Fruit fly (Drosophila melanogaster) whole organism, embryonic: ENCODE results near the gene CG32278.

ENCODE experiments used
- ATbp ChIP-seq: fragments of 200-800 bp; sonication (Bioruptor generic); optimal IDR thresholded peaks from 2 replicates; lab custom pipeline; 2017; ENCODE audit warnings: missing biosample characterization, mild to moderate bottlenecking, missing genetic modification characterization, missing genetic modification reagents
- CG10147 ChIP-seq: fragments of 200-800 bp; sonication (Bioruptor generic); optimal IDR thresholded peaks from 2 replicates; lab custom pipeline; 2019; ENCODE audit warnings: missing biosample characterization, mild to moderate bottlenecking, missing genetic modification characterization, moderate library complexity
- CG10209 ChIP-seq: fragments of 200-800 bp; sonication (Bioruptor generic); optimal IDR thresholded peaks from 3 replicates; lab custom pipeline; 2017; ENCODE audit warnings: missing biosample characterization, mild to moderate bottlenecking, missing genetic modification characterization, missing genetic modification reagents
- CG12236 ChIP-seq: fragments of 200-800 bp; sonication (Bioruptor generic); optimal IDR thresholded peaks from 2 replicates; lab custom pipeline; 2016; ENCODE audit warnings: missing biosample characterization, missing genetic modification characterization
- CG14441 ChIP-seq: fragments of 200-800 bp; sonication (Bioruptor generic); IDR thresholded peaks from 2 replicates; pipeline ENCODE4 v1.3.6; 2022; ENCODE audit warnings: missing biosample characterization, missing genetic modification characterization
- CG1529 ChIP-seq: fragments of 200-800 bp; sonication (Bioruptor generic); optimal IDR thresholded peaks from 3 replicates; lab custom pipeline; 2018; ENCODE audit warnings: missing biosample characterization, missing genetic modification characterization
- CG1603 ChIP-seq: fragments of 200-800 bp; sonication (Bioruptor generic); optimal IDR thresholded peaks from 2 replicates; lab custom pipeline; 2019; ENCODE audit warnings: missing biosample characterization, mild to moderate bottlenecking, missing genetic modification characterization, moderate library complexity
- CG17186 ChIP-seq: fragments of 200-800 bp; sonication (Bioruptor generic); optimal IDR thresholded peaks from 3 replicates; lab custom pipeline; 2017; ENCODE audit warnings: missing biosample characterization, missing genetic modification reagents, missing genetic modification characterization
- CG1832 ChIP-seq: fragments of 200-800 bp; sonication (Bioruptor generic); optimal IDR thresholded peaks from 2 replicates; lab custom pipeline; 2017; ENCODE audit warnings: missing biosample characterization, mild to moderate bottlenecking, missing genetic modification characterization, inconsistent platforms
- CG2116 ChIP-seq: fragments of 200-800 bp; sonication (Bioruptor generic); optimal IDR thresholded peaks from 3 replicates; lab custom pipeline; 2018; ENCODE audit warnings: missing biosample characterization, mild to moderate bottlenecking, missing genetic modification characterization
- CG2889 ChIP-seq: fragments of 200-800 bp; sonication (Bioruptor generic); IDR thresholded peaks from 3 replicates; pipeline ENCODE4 v1.3.6; 2022; ENCODE audit warnings: missing biosample characterization, missing genetic modification characterization
- CG3726 ChIP-seq: fragments of 200-800 bp; sonication (Bioruptor generic); IDR thresholded peaks from 3 replicates; pipeline ENCODE4, ENCODE4 v1.3.6; 2022; ENCODE audit warnings: missing biosample characterization, missing genetic modification characterization
- CG3847 ChIP-seq: fragments of 200-800 bp; sonication (Bioruptor generic); IDR thresholded peaks from 2 replicates; pipeline ENCODE4 v1.3.6; 2022; ENCODE audit warnings: missing biosample characterization, missing genetic modification characterization
- CG4424 ChIP-seq: fragments of 200-800 bp; sonication (Bioruptor generic); optimal IDR thresholded peaks from 3 replicates; lab custom pipeline; 2016; ENCODE audit warnings: missing biosample characterization, missing genetic modification characterization
- CG4707 ChIP-seq: fragments of 200-800 bp; sonication (Bioruptor generic); optimal IDR thresholded peaks from 2 replicates; lab custom pipeline; 2018; ENCODE audit warnings: missing biosample characterization, mild to moderate bottlenecking, missing genetic modification characterization, moderate library complexity
- CG4854 ChIP-seq: fragments of 200-800 bp; sonication (Bioruptor generic); optimal IDR thresholded peaks from 2 replicates; lab custom pipeline; 2016; ENCODE audit warnings: missing biosample characterization, missing genetic modification characterization, inconsistent platforms
- CG6854 ChIP-seq: fragments of 200-800 bp; sonication (Bioruptor generic); optimal IDR thresholded peaks from 3 replicates; lab custom pipeline; 2017; ENCODE audit warnings: missing biosample characterization, mild to moderate bottlenecking, missing genetic modification characterization
- CG7556 ChIP-seq: fragments of 200-800 bp; sonication (Bioruptor generic); optimal IDR thresholded peaks from 2 replicates; lab custom pipeline; 2017; ENCODE audit warnings: missing biosample characterization, mild to moderate bottlenecking, missing genetic modification characterization
- CG8290 ChIP-seq, 3 experiments: fragments of 200-800 bp; sonication (Bioruptor generic); optimal IDR thresholded peaks; 2 replicates each; lab custom pipeline; 2016 to 2019; ENCODE audit warnings: missing biosample characterization in 3 of 3, missing genetic modification characterization in 3 of 3, mild to moderate bottlenecking in 2 of 3, moderate library complexity in 1 of 3
- CG8359 ChIP-seq: fragments of 200-800 bp; sonication (Bioruptor generic); optimal IDR thresholded peaks from 2 replicates; lab custom pipeline; 2017; ENCODE audit warnings: missing biosample characterization, mild to moderate bottlenecking, missing genetic modification characterization, borderline replicate concordance
- CG8924 ChIP-seq: fragments of 200-800 bp; optimal IDR thresholded peaks from 3 replicates; lab custom pipeline; 2019; ENCODE audit warnings: missing biosample characterization, mild to moderate bottlenecking, missing genetic modification characterization, moderate library complexity
- Dad ChIP-seq: fragments of 200-800 bp; sonication (Bioruptor generic); optimal IDR thresholded peaks from 3 replicates; lab custom pipeline; 2016; ENCODE audit warnings: missing biosample characterization, missing genetic modification characterization
- ERR ChIP-seq: fragments of 200-800 bp; sonication (Bioruptor generic); optimal IDR thresholded peaks from 2 replicates; lab custom pipeline; 2016; ENCODE audit warnings: missing biosample characterization, missing genetic modification characterization
- Ets65A ChIP-seq: fragments of 200-800 bp; sonication (Bioruptor generic); peaks from one replicate; lab custom pipeline; 2016; ENCODE audit warnings: missing biosample characterization, missing genetic modification characterization
- Lim3 ChIP-seq: fragments of 200-800 bp; sonication (Bioruptor generic); IDR thresholded peaks from 2 replicates; pipeline ENCODE4 v1.3.6; 2022; ENCODE audit warnings: missing biosample characterization, missing genetic modification characterization
- MESR4 ChIP-seq: fragments of 200-800 bp; sonication (Bioruptor generic); optimal IDR thresholded peaks from 2 replicates; lab custom pipeline; 2018; ENCODE audit warnings: missing biosample characterization, mild to moderate bottlenecking, missing genetic modification characterization, moderate library complexity
- MTF-1 ChIP-seq: fragments of 200-800 bp; sonication (Bioruptor generic); optimal IDR thresholded peaks from 2 replicates; lab custom pipeline; 2018; ENCODE audit warnings: missing biosample characterization, mild to moderate bottlenecking, missing genetic modification characterization, borderline replicate concordance
- Six4 ChIP-seq: fragments of 200-800 bp; sonication (Bioruptor generic); optimal IDR thresholded peaks from 2 replicates; lab custom pipeline; 2016; ENCODE audit warnings: missing biosample characterization, missing genetic modification characterization
- Sox100B ChIP-seq: fragments of 200-800 bp; sonication (Bioruptor generic); optimal IDR thresholded peaks from 3 replicates; lab custom pipeline; 2018; ENCODE audit warnings: missing biosample characterization, mild to moderate bottlenecking, missing genetic modification characterization
- ara ChIP-seq: fragments of 200-800 bp; sonication (Bioruptor generic); IDR thresholded peaks from 2 replicates; pipeline ENCODE4 v1.3.6; 2022; ENCODE audit warnings: missing biosample characterization, missing genetic modification characterization
- ase ChIP-seq: fragments of 200-800 bp; sonication (Bioruptor generic); IDR thresholded peaks from 3 replicates; pipeline ENCODE4 v1.3.6; 2022; ENCODE audit warnings: missing biosample characterization, missing genetic modification characterization
- bbx ChIP-seq: fragments of 200-800 bp; sonication (Bioruptor generic); IDR thresholded peaks from 2 replicates; pipeline ENCODE4 v1.3.6; 2022; ENCODE audit warnings: missing biosample characterization, missing genetic modification characterization; ENCODE audit not compliant: partially characterized antibody
- bowl ChIP-seq: fragments of 200-800 bp; sonication (Bioruptor generic); IDR thresholded peaks from 2 replicates; pipeline ENCODE4 v1.3.6; 2022; ENCODE audit warnings: missing biosample characterization, missing genetic modification characterization
- btn ChIP-seq: fragments of 200-800 bp; sonication (Bioruptor generic); optimal IDR thresholded peaks from 2 replicates; lab custom pipeline; 2016; ENCODE audit warnings: missing biosample characterization, missing genetic modification characterization
- chn ChIP-seq: fragments of 200-800 bp; sonication (Bioruptor generic); optimal IDR thresholded peaks from 2 replicates; lab custom pipeline; 2016; ENCODE audit warnings: missing biosample characterization, missing genetic modification characterization
- fd3F ChIP-seq: fragments of 200-800 bp; sonication (Bioruptor generic); optimal IDR thresholded peaks from 2 replicates; lab custom pipeline; 2018; ENCODE audit warnings: missing biosample characterization, mild to moderate bottlenecking, missing genetic modification characterization, moderate library complexity
- fd64A ChIP-seq: fragments of 200-800 bp; sonication (Bioruptor generic); optimal IDR thresholded peaks from 3 replicates; lab custom pipeline; 2018; ENCODE audit warnings: missing biosample characterization, mild to moderate bottlenecking, missing genetic modification characterization
- ftz-f1 ChIP-seq: fragments of 200-800 bp; sonication (Bioruptor generic); optimal IDR thresholded peaks from 2 replicates; lab custom pipeline; 2016; ENCODE audit warnings: missing biosample characterization, missing genetic modification characterization
- gcm2 ChIP-seq: fragments of 200-800 bp; sonication (Bioruptor generic); optimal IDR thresholded peaks from 2 replicates; lab custom pipeline; 2016; ENCODE audit warnings: missing biosample characterization, missing genetic modification characterization
- gsb ChIP-seq: fragments of 200-800 bp; sonication (Bioruptor generic); IDR thresholded peaks from 2 replicates; pipeline ENCODE4 v1.3.6; 2022; ENCODE audit warnings: missing biosample characterization, missing genetic modification characterization
- gsb-n ChIP-seq: fragments of 200-800 bp; sonication (Bioruptor generic); optimal IDR thresholded peaks from 3 replicates; lab custom pipeline; 2018; ENCODE audit warnings: missing biosample characterization, mild to moderate bottlenecking, missing genetic modification characterization
- jumu ChIP-seq: fragments of 200-800 bp; sonication (Bioruptor generic); optimal IDR thresholded peaks from 3 replicates; lab custom pipeline; 2016; ENCODE audit warnings: missing biosample characterization, missing genetic modification characterization
- luna ChIP-seq: fragments of 200-800 bp; sonication (Bioruptor generic); optimal IDR thresholded peaks from 2 replicates; lab custom pipeline; 2016; ENCODE audit warnings: missing biosample characterization, missing genetic modification characterization
- odd ChIP-seq: fragments of 200-800 bp; sonication (Bioruptor generic); optimal IDR thresholded peaks from 2 replicates; lab custom pipeline; 2017; ENCODE audit warnings: missing biosample characterization, mild to moderate bottlenecking, missing genetic modification characterization
- otp ChIP-seq: fragments of 200-800 bp; sonication (Bioruptor generic); IDR thresholded peaks from 3 replicates; pipeline ENCODE4, ENCODE4 v1.3.6; 2022; ENCODE audit warnings: missing biosample characterization, missing genetic modification characterization
- pfk ChIP-seq: fragments of 200-800 bp; sonication (Bioruptor generic); optimal IDR thresholded peaks from 2 replicates; lab custom pipeline; 2018; ENCODE audit warnings: missing biosample characterization, mild to moderate bottlenecking, missing genetic modification characterization, moderate library complexity
- sima ChIP-seq: fragments of 200-800 bp; sonication (Bioruptor generic); optimal IDR thresholded peaks from 2 replicates; lab custom pipeline; 2016; ENCODE audit warnings: missing biosample characterization, missing genetic modification characterization
- slbo ChIP-seq: fragments of 200-800 bp; sonication (Bioruptor generic); IDR thresholded peaks from 2 replicates; pipeline ENCODE4 v1.3.6; 2022; ENCODE audit warnings: missing biosample characterization, missing genetic modification characterization
- vvl ChIP-seq: fragments of 200-800 bp; sonication (Bioruptor generic); IDR thresholded peaks from 2 replicates; pipeline ENCODE4 v1.3.6; 2022; ENCODE audit warnings: missing biosample characterization, missing genetic modification characterization
- zf30C ChIP-seq: fragments of 200-800 bp; sonication (Bioruptor generic); optimal IDR thresholded peaks from 3 replicates; lab custom pipeline; 2018; ENCODE audit warnings: missing biosample characterization, mild to moderate bottlenecking, missing genetic modification characterization

Gene CG32278

DNA sequence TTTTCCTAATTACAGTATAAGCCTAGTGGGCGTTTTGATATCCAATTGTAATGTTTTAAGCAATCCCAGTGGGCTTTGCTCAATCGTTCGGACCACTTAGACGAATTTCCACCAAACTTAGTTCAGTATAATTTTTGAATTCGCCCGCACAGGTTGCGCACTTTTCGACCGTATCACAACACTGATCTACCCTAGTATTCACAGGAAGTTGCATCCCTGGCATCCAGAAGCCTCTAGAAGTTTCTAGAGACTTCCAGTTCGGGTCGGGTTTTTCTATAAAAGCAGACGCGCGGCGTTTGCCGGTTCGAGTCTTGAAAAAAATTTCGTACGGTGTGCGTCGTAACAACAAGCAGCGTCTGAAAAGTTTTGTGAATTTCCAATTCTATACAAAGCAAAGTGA lies 23.8 kb downstream of the CG32278 start, which contains the start of gene Hsp83 (continued):
- TF ChIP-seq chn (GFP tag; lab: Kevin White, UChicago) (peak; percentile 79), bowl (peak; percentile 81; the same call in 1 of the 2 replicates), CG7556 (peak; percentile 88), bbx (GFP tag; lab: Robert Waterston, UW) (peak; percentile 62), gsb (peak; percentile 83), CG8924 (peak; percentile 81), CG1832 (GFP tag; lab: Kevin White, UChicago) (no peak), CG10209 (GFP tag; lab: Kevin White, UChicago) (peak; percentile 96), CG8290 (GFP tag; optimal IDR thresholded peaks at IDR 0.05; lab: Kevin White, UChicago) (peak; percentile 91), CG8290 (tag; optimal IDR thresholded peaks at IDR 0.05; lab: Kevin White, UChicago) (peak; percentile 97), Dad (GFP tag; lab: Kevin White, UChicago) (peak; percentile 95), Ets65A (GFP tag; lab: Kevin White, UChicago) (peak; percentile 99), gcm2 (GFP tag; lab: Kevin White, UChicago) (peak; percentile 92), ERR (GFP tag; lab: Kevin White, UChicago) (peak; percentile 84), otp (GFP tag; lab: Robert Waterston, UW) (peak; percentile 98), CG10147 (GFP tag; lab: Kevin White, UChicago) (peak; percentile 88), fd3F (peak; percentile 86), CG3847 (GFP tag; lab: Robert Waterston, UW) (peak; percentile 88), fd64A (GFP tag; lab: Kevin White, UChicago) (peak; percentile 99), CG4424 (peak; percentile 91), ftz-f1 (GFP tag; lab: Kevin White, UChicago) (peak; percentile 80), sima (peak; percentile 92), Sox100B (GFP tag; lab: Kevin White, UChicago) (peak; percentile 94), CG2889 (GFP tag; lab: Robert Waterston, UW) (peak; percentile 81), CG8359 (peak; percentile 93), CG12236 (GFP tag; lab: Kevin White, UChicago) (peak; percentile 88), CG4854 (GFP tag; lab: Kevin White, UChicago) (peak; percentile 95), CG1529 (GFP tag; lab: Kevin White, UChicago) (peak; percentile 95), CG17186 (GFP tag; lab: Kevin White, UChicago) (peak; percentile 96), CG6854 (GFP tag; lab: Kevin White, UChicago) (peak; percentile 99), pfk (GFP tag; lab: Kevin White, UChicago) (peak; percentile 92), CG3726 (peak; percentile 90), btn (GFP tag; lab: Kevin White, UChicago) (peak; percentile 94), ase (peak; percentile 83), slbo (GFP tag; lab: Robert Waterston, UW) (peak; percentile 84), vvl (peak; percentile 97), jumu (GFP tag; lab: Kevin White, UChicago) (peak; percentile 88), ara (GFP tag; lab: Robert Waterston, UW) (peak; percentile 89), Lim3 (0 out of 2 replicates have a peak, but pooled peaks have one; percentile 17), Six4 (peak; percentile 88), CG14441 (peak; percentile 83), CG4707 (GFP tag; lab: Kevin White, UChicago) (peak; percentile 98), ATbp (GFP tag; lab: Kevin White, UChicago) (peak; percentile 97), MTF-1 (peak; percentile 99), gsb-n (tag; lab: Kevin White, UChicago) (peak; percentile 85), MESR4 (GFP tag; lab: Kevin White, UChicago) (peak; percentile 92), odd (GFP tag; lab: Kevin White, UChicago) (peak; percentile 99), luna (GFP tag; lab: Kevin White, UChicago) (peak; percentile 91), CG2116 (GFP tag; lab: Kevin White, UChicago) (peak; percentile 89), zf30C (GFP tag; lab: Kevin White, UChicago) (peak; percentile 84), CG1603 (tag; lab: Kevin White, UChicago) (peak; percentile 95)
